Worm (Caenorhabditis elegans) whole organism, dauer: ENCODE results near the gene nmat-1.

Experiments used
- unc-62 ChIP-seq: sonication (generic microtip); optimal IDR thresholded peaks from 2 replicates; lab custom pipeline; 2017; ENCODE audit warnings: missing biosample characterization, missing genetic modification reagents, missing genetic modification characterization

Gene nmat-1

ce11 chrX:11965663-11966304, 52.1 kb downstream of the nmat-1 start, which contains the start of gene sams-1:
Gene sams-1, plus strand, starts transcription at chrX:11965962.
- no peak for TF ChIP-seq unc-62 (GFP tag; lab: Kevin White, UChicago)

- no peak for TF ChIP-seq unc-62 (GFP tag; lab: Kevin White, UChicago)
Measured at ce11 chrX:11965163-11965562, 52.7 kb downstream of the nmat-1 start.

- no peak for TF ChIP-seq unc-62 (GFP tag; lab: Kevin White, UChicago)
Measured at ce11 chrX:11964555-11964954, 53.3 kb downstream of the nmat-1 start.
